Worm (Caenorhabditis elegans): Measurements from ENCODE around the gene H06I04.6.

DNA sequence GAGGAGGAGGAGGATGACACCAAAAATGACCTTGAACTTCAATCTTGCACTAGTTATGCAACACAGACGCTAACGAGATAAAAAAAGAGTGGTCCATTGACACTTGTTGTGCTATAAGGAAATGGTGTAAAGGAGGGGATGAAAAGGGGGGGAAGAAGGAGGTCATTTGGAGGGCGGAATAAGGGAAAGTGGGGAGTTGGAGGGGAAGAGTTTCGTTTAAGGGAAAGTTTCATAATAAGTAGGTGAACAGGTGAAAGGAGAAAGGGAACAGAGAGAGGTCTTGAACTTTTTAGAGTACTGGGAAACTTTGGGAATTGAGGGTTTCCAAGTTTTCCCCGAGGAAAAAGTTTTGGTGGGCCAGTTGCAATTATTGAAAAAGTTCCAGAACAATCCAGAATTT lies 16.2 kb downstream of the H06I04.6 start:
- no peak for TF ChIP-seq ztf-4 (tag; optimal IDR thresholded peaks at IDR 0.05)
- peak; percentile 60 for TF ChIP-seq blmp-1 (tag; optimal IDR thresholded peaks at IDR 0.05; ENCODE audit: insufficient read depth)
- TF ChIP-seq unc-55 (GFP tag; optimal IDR thresholded peaks at IDR 0.05): no peak
- no peak for TF ChIP-seq elt-1 (tag; optimal IDR thresholded peaks at IDR 0.05)
- no peak for TF ChIP-seq ztf-1 (GFP tag; conservative IDR thresholded peaks at IDR 0.05)
- TF ChIP-seq crh-2 (tag; optimal IDR thresholded peaks at IDR 0.05): no peak
- no peak for TF ChIP-seq ceh-16 (tag; optimal IDR thresholded peaks at IDR 0.05)
- TF ChIP-seq nhr-25 (tag; optimal IDR thresholded peaks at IDR 0.05): no peak
- TF ChIP-seq R02D3.7 (tag; optimal IDR thresholded peaks at IDR 0.05): no peak
- TF ChIP-seq nhr-21 (tag; optimal IDR thresholded peaks at IDR 0.05): no peak

Data from whole organism, L2 larva.